Worm (Caenorhabditis elegans) whole organism, L4/young adult: ENCODE measurements around the gene cst-2.

Source experiments
- W03F9.2 ChIP-seq: fragments of 150-350 bp; optimal IDR thresholded peaks from 2 replicates; lab custom pipeline; 2014; ENCODE audit warnings: missing biosample characterization, missing genetic modification characterization
- dao-5 ChIP-seq: sonication (generic microtip); optimal IDR thresholded peaks from 2 replicates; lab custom pipeline; 2016; ENCODE audit warnings: missing genotype, missing genetic modification characterization, moderate library complexity, missing compliant biosample characterization
- him-1 ChIP-seq: sonication (generic microtip); optimal IDR thresholded peaks from 2 replicates; lab custom pipeline; 2016; ENCODE audit warnings: missing genotype, missing genetic modification reagents, missing genetic modification characterization, missing compliant biosample characterization

DNA sequence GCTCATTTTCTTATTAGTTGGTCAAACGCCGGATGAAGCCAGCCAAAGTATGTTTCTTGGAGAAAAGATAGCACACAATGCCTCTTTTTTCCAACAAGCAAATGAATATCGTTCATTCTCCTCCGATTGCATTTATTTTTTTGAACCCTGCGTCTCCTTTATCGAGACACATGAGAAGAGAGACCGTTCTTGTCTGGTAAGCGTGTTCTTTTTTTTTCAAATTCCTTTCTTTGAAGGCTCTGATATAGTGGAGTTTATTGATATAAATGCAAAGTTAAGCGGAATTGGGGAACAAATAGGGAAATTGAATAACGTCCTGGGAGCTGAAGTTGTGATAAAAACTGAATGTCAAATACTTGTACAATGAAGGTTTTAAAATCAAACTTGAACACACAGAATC is 26.7 kb upstream of the cst-2 start, which contains the start of gene F14H12.7:
- no peak for TF ChIP-seq dao-5
- TF ChIP-seq him-1: no peak
- no peak for TF ChIP-seq W03F9.2 (tag; lab: Kevin White, UChicago)
